Worm (Caenorhabditis elegans) whole organism, L4/young adult: ENCODE measurements around the gene idpc-2.

Experiments used
- W03F9.2 ChIP-seq: fragments of 150-350 bp; optimal IDR thresholded peaks from 2 replicates; lab custom pipeline; 2014; ENCODE audit warnings: missing biosample characterization, missing genetic modification characterization
- him-1 ChIP-seq: sonication (generic microtip); optimal IDR thresholded peaks from 2 replicates; lab custom pipeline; 2016; ENCODE audit warnings: missing genotype, missing genetic modification reagents, missing genetic modification characterization, missing compliant biosample characterization

DNA sequence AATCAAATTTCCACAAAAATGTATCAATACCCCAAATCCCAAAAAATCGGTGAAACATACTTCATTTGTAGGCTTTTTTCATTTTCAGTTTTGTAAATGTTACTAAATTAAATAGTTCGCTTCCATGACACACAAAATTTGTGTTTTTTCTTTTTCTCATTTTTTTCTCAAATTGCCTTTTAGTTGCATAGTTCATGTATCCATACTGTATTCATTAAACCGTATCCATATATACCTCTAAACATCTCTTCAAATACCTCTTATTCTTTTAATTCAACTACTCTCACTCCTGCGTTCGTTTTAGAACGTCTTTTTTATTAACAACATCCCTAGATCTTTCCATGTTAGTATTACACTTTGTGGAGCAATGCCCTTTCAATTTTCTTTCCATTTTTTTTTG, 49.6 kb upstream of the idpc-2 start:
- no peak for TF ChIP-seq W03F9.2
- TF ChIP-seq him-1 (tag; lab: Kevin White, UChicago): no peak
